Worm (Caenorhabditis elegans): ENCODE measurements around the gene cyp-13A8.

DNA sequence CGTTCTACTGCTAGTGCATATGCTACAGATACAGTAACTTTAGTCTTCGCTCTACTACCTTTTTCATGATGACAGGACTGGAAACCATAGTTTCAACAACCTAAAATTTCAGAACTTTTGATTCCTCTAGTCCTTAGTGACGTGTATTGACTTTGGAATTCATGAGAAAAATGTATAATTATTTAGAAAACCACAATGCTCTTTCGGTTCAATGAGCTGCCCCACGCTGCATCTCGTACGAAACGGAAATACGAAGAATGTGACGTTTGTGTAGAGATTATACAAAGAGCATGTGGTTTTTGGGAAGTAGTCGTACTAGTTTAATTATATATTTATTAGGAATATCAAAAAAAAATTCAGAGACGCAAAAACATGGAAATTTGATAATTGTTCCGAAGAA is 28.9 kb downstream of the cyp-13A8 start:
- TF ChIP-seq hlh-15 (tag; optimal IDR thresholded peaks at IDR 0.05) (no peak), che-1 (tag; optimal IDR thresholded peaks at IDR 0.05) (no peak), C38D4.7 (GFP tag; optimal IDR thresholded peaks at IDR 0.05) (no peak), ama-1 (optimal IDR thresholded peaks at IDR 0.05) (no peak), odd-2 (tag; optimal IDR thresholded peaks at IDR 0.05) (no peak), pha-4 (tag; optimal IDR thresholded peaks at IDR 0.05) (no peak), dmd-4 (tag; optimal IDR thresholded peaks at IDR 0.05; ENCODE audit: borderline replicate concordance) (no peak), zip-5 (tag; optimal IDR thresholded peaks at IDR 0.05) (no peak), unc-55 (GFP tag; optimal IDR thresholded peaks at IDR 0.05) (no peak), eyg-1 (tag; optimal IDR thresholded peaks at IDR 0.05) (no peak), ceh-30 (tag; optimal IDR thresholded peaks at IDR 0.05) (no peak), hlh-8 (tag; optimal IDR thresholded peaks at IDR 0.05) (no peak)
